Comparison of ENCODE assay signal across 2 worm cellular contexts in genomic region chrII:1159718-1160117, ce11.
TF ChIP-seq lines count a peak whose summit lies in the region.

No protein-coding gene starts in this region.

TF ChIP-seq in whole organism, L3 larva, 47 proteins besides CTCF, POLR2A, EP300 and RAD21 (continued from another document):
- TF ChIP-seq ceh-9 (tag; optimal IDR thresholded peaks at IDR 0.05; lab: Kevin White, UChicago) (no peak), elt-3 (tag; optimal IDR thresholded peaks at IDR 0.05; lab: Kevin White, UChicago) (no peak), elt-2 (tag; optimal IDR thresholded peaks at IDR 0.05; lab: Kevin White, UChicago) (peak; percentile 92), egl-27 (tag; optimal IDR thresholded peaks at IDR 0.05; lab: Kevin White, UChicago) (no peak), snpc-4 (tag; optimal IDR thresholded peaks at IDR 0.05; lab: Kevin White, UChicago) (no peak), ztf-11 (tag; optimal IDR thresholded peaks at IDR 0.05; lab: Kevin White, UChicago) (no peak)
TF ChIP-seq in whole organism, L3 larva: peak in this region for 3.

TF ChIP-seq in whole organism, L4 larva, 104 proteins besides CTCF, POLR2A, EP300 and RAD21 (continued from another document):
- TF ChIP-seq dve-1 (tag; optimal IDR thresholded peaks at IDR 0.05; lab: Kevin White, UChicago; ENCODE audit: insufficient read depth) (peak; percentile 30), aha-1 (tag; lab: Kevin White, UChicago) (no peak), ctbp-1 (GFP tag; IDR thresholded peaks at IDR 0.05; lab: Robert Waterston, UW) (no peak), Y105C5A.15 (GFP tag; IDR thresholded peaks at IDR 0.05; lab: Robert Waterston, UW) (no peak), unc-130 (GFP tag; optimal IDR thresholded peaks at IDR 0.05; lab: Kevin White, UChicago) (no peak), php-3 (GFP tag; IDR thresholded peaks at IDR 0.05; lab: Robert Waterston, UW) (0 out of 2 replicates have a peak, but pooled peaks have one; percentile 44), madf-5 (GFP tag; IDR thresholded peaks at IDR 0.05; lab: Robert Waterston, UW) (no peak), duxl-1 (tag; optimal IDR thresholded peaks at IDR 0.05; lab: Kevin White, UChicago; ENCODE audit: poor library complexity) (no peak), aly-2 (tag; optimal IDR thresholded peaks at IDR 0.05; lab: Kevin White, UChicago) (no peak), mdl-1 (tag; optimal IDR thresholded peaks at IDR 0.05; lab: Kevin White, UChicago) (no peak), dmd-8 (GFP tag; IDR thresholded peaks at IDR 0.05; lab: Robert Waterston, UW) (no peak), lsy-2 (tag; optimal IDR thresholded peaks at IDR 0.05; lab: Kevin White, UChicago) (no peak), Y75B8A.6 (GFP tag; IDR thresholded peaks at IDR 0.05; lab: Robert Waterston, UW) (no peak), D1046.2 (GFP tag; IDR thresholded peaks at IDR 0.05; lab: Robert Waterston, UW) (no peak)
